Worm (Caenorhabditis elegans) whole organism, L1 larva: ENCODE data around the gene gbf-1.

Source experiments
- C16A3.4 ChIP-seq: fragments of 150-350 bp; optimal IDR thresholded peaks from 2 replicates; lab custom pipeline; 2014; ENCODE audit warnings: missing biosample characterization, missing genetic modification characterization
- F16B12.6 ChIP-seq: fragments of 150-350 bp; optimal IDR thresholded peaks from 2 replicates; lab custom pipeline; 2014; ENCODE audit warnings: missing biosample characterization, missing genetic modification characterization
- Y116A8C.19 ChIP-seq: sonication (generic microtip); optimal IDR thresholded peaks from 2 replicates; lab custom pipeline; 2016; ENCODE audit warnings: missing compliant biosample characterization, missing genetic modification characterization, borderline replicate concordance
- aly-2 ChIP-seq: fragments of 150-350 bp; optimal IDR thresholded peaks from 2 replicates; lab custom pipeline; 2014; ENCODE audit warnings: missing biosample characterization, missing genetic modification characterization
- ceh-8 ChIP-seq: fragments of 200-800 bp; sonication (Bioruptor generic); optimal IDR thresholded peaks from 2 replicates; lab custom pipeline; 2018; ENCODE audit warnings: mild to moderate bottlenecking, missing genetic modification characterization, moderate library complexity, missing compliant biosample characterization
- ceh-82 ChIP-seq, 3 experiments: fragments of 150-350 bp in 1 of 3; sonication (generic microtip) in 2 of 3; optimal IDR thresholded peaks; 2 replicates each; lab custom pipeline; 2014 to 2017; ENCODE audit warnings: missing biosample characterization in 3 of 3, missing genetic modification characterization in 3 of 3
- ceh-88 ChIP-seq: fragments of 200-800 bp; sonication (Bioruptor generic); IDR thresholded peaks from 2 replicates; pipeline ENCODE4 v1.3.6; 2022; ENCODE audit warnings: missing genetic modification characterization, missing compliant biosample characterization
- dpl-1 ChIP-seq, 3 experiments: fragments of 150-350 bp in 2 of 3; sonication (generic microtip) in 1 of 3; optimal IDR thresholded peaks; 2 replicates each; lab custom pipeline; 2014 to 2017; ENCODE audit warnings: missing biosample characterization in 3 of 3, missing genetic modification characterization in 3 of 3, missing genetic modification reagents in 3 of 3
- dsc-1 ChIP-seq: sonication (generic microtip); optimal IDR thresholded peaks from 2 replicates; lab custom pipeline; 2016; ENCODE audit warnings: mild to moderate bottlenecking, missing genetic modification characterization, missing compliant biosample characterization
- efl-1 ChIP-seq, 4 experiments: fragments of 150-350 bp; optimal IDR thresholded peaks in 3 of 4; peaks in 1 of 4; 1 replicate in 1 of 4; 2 replicates in 3 of 4; lab custom pipeline; 2014; ENCODE audit warnings: missing biosample characterization in 2 of 4, missing genetic modification characterization in 2 of 4, missing genetic modification reagents in 2 of 4
- elt-2 ChIP-seq: sonication (generic microtip); optimal IDR thresholded peaks from 2 replicates; lab custom pipeline; 2016; ENCODE audit warnings: missing genetic modification characterization, mild to moderate bottlenecking, inconsistent platforms, missing compliant biosample characterization, missing genetic modification reagents
- elt-3 ChIP-seq, 6 experiments: fragments of 150-350 bp in 1 of 6; sonication (generic microtip); optimal IDR thresholded peaks; 2 replicates each; lab custom pipeline; 2017 to 2018; ENCODE audit warnings: missing biosample characterization in 6 of 6, missing genetic modification characterization in 6 of 6, inconsistent platforms in 1 of 6
- fkh-10 ChIP-seq: sonication (generic microtip); optimal IDR thresholded peaks from 2 replicates; lab custom pipeline; 2017; ENCODE audit warnings: missing biosample characterization, missing genetic modification reagents, missing genetic modification characterization
- fkh-8 ChIP-seq: sonication (generic microtip); optimal IDR thresholded peaks from 2 replicates; lab custom pipeline; 2016; ENCODE audit warnings: mild to moderate bottlenecking, missing genetic modification characterization, missing compliant biosample characterization
- fos-1 ChIP-seq: fragments of 150-350 bp; optimal IDR thresholded peaks from 2 replicates; lab custom pipeline; 2014; ENCODE audit warnings: missing biosample characterization, missing genetic modification characterization
- irx-1 ChIP-seq: sonication (generic microtip); optimal IDR thresholded peaks from 2 replicates; lab custom pipeline; 2016; ENCODE audit warnings: missing genetic modification characterization, missing compliant biosample characterization
- isw-1 ChIP-seq: fragments of 200-800 bp; sonication (Bioruptor generic); IDR thresholded peaks from 2 replicates; pipeline ENCODE4 v1.3.6; 2022; ENCODE audit warnings: missing genetic modification characterization, missing compliant biosample characterization
- jun-1 ChIP-seq: fragments of 150-350 bp; optimal IDR thresholded peaks from 2 replicates; lab custom pipeline; 2014; ENCODE audit warnings: missing biosample characterization, missing genetic modification reagents, missing genetic modification characterization
- lin-14 ChIP-seq: fragments of 200-800 bp; sonication (Bioruptor generic); optimal IDR thresholded peaks from 2 replicates; lab custom pipeline; 2018; ENCODE audit warnings: mild to moderate bottlenecking, missing genetic modification characterization, moderate library complexity, missing compliant biosample characterization
- lin-35 ChIP-seq, 2 experiments: fragments of 150-350 bp; optimal IDR thresholded peaks; 2 replicates each; lab custom pipeline; 2014; ENCODE audit warnings: missing biosample characterization in 2 of 2, missing genetic modification characterization in 2 of 2, missing genetic modification reagents in 2 of 2
- lin-39 ChIP-seq: fragments of 150-350 bp; optimal IDR thresholded peaks from 2 replicates; lab custom pipeline; 2014; ENCODE audit warnings: missing biosample characterization, missing genetic modification reagents, missing genetic modification characterization
- lir-3 ChIP-seq: sonication (generic microtip); optimal IDR thresholded peaks from 2 replicates; lab custom pipeline; 2016; ENCODE audit warnings: mild to moderate bottlenecking, missing genetic modification characterization, moderate library complexity, missing compliant biosample characterization; ENCODE audit not compliant: poor library complexity
- lsy-2 ChIP-seq, 2 experiments: fragments of 150-350 bp; optimal IDR thresholded peaks; 2 replicates each; lab custom pipeline; 2014; ENCODE audit warnings: missing biosample characterization in 2 of 2, missing genetic modification characterization in 2 of 2
- mdl-1 ChIP-seq, 2 experiments: fragments of 150-350 bp; optimal IDR thresholded peaks; 2 replicates each; lab custom pipeline; 2014 to 2017; ENCODE audit warnings: missing biosample characterization in 2 of 2, missing genetic modification characterization in 2 of 2, inconsistent platforms in 1 of 2
- mef-2 ChIP-seq: fragments of 150-350 bp; optimal IDR thresholded peaks from 2 replicates; lab custom pipeline; 2014; ENCODE audit warnings: missing biosample characterization, missing genetic modification characterization
- mep-1 ChIP-seq: fragments of 150-350 bp; optimal IDR thresholded peaks from 2 replicates; lab custom pipeline; 2014; ENCODE audit warnings: missing biosample characterization, missing genetic modification characterization
- nhr-19 ChIP-seq: fragments of 200-800 bp; sonication (Bioruptor generic); conservative IDR thresholded peaks from 2 replicates; pipeline ENCODE4 v1.3.6; 2022; ENCODE audit warnings: missing genetic modification characterization, missing compliant biosample characterization
- nhr-20 ChIP-seq: sonication (generic microtip); optimal IDR thresholded peaks from 2 replicates; lab custom pipeline; 2016; ENCODE audit warnings: mild to moderate bottlenecking, missing genetic modification characterization, missing compliant biosample characterization
- nhr-237 ChIP-seq: fragments of 150-350 bp; optimal IDR thresholded peaks from 2 replicates; lab custom pipeline; 2014; ENCODE audit warnings: missing biosample characterization, missing genetic modification characterization
- nhr-47 ChIP-seq: sonication (generic microtip); optimal IDR thresholded peaks from 2 replicates; lab custom pipeline; 2016; ENCODE audit warnings: mild to moderate bottlenecking, missing genetic modification characterization, moderate library complexity, missing compliant biosample characterization
- nhr-71 ChIP-seq: sonication (generic microtip); optimal IDR thresholded peaks from 2 replicates; lab custom pipeline; 2016; ENCODE audit warnings: mild to moderate bottlenecking, missing genetic modification characterization, moderate library complexity, missing compliant biosample characterization
- nhr-76 ChIP-seq: sonication (generic microtip); optimal IDR thresholded peaks from 2 replicates; lab custom pipeline; 2017; ENCODE audit warnings: missing biosample characterization, missing genetic modification characterization
- nhr-84 ChIP-seq: sonication (generic microtip); optimal IDR thresholded peaks from 2 replicates; lab custom pipeline; 2017; ENCODE audit warnings: missing biosample characterization, missing genetic modification characterization
- nhr-85 ChIP-seq: sonication (generic microtip); peaks from one replicate; lab custom pipeline; 2016; ENCODE audit warnings: missing genetic modification characterization, inconsistent platforms, missing compliant biosample characterization
- nhr-90 ChIP-seq: sonication (generic microtip); optimal IDR thresholded peaks from 2 replicates; lab custom pipeline; 2016; ENCODE audit warnings: mild to moderate bottlenecking, missing genetic modification characterization, missing compliant biosample characterization; ENCODE audit not compliant: poor library complexity
- pax-3 ChIP-seq: fragments of 200-800 bp; sonication (Bioruptor generic); optimal IDR thresholded peaks from 2 replicates; lab custom pipeline; 2018; ENCODE audit warnings: mild to moderate bottlenecking, missing genetic modification characterization, moderate library complexity, missing compliant biosample characterization
- rnt-1 ChIP-seq: sonication (generic microtip); optimal IDR thresholded peaks from 2 replicates; lab custom pipeline; 2016; ENCODE audit warnings: mild to moderate bottlenecking, missing genetic modification characterization, moderate library complexity, missing compliant biosample characterization
- skn-1 ChIP-seq: fragments of 150-350 bp; optimal IDR thresholded peaks from 2 replicates; lab custom pipeline; 2014; ENCODE audit warnings: missing biosample characterization, missing genetic modification characterization
- snpc-4 ChIP-seq: fragments of 150-350 bp; optimal IDR thresholded peaks from 2 replicates; lab custom pipeline; 2014; ENCODE audit warnings: missing biosample characterization, missing genetic modification characterization
- snu-23 ChIP-seq: sonication (generic microtip); optimal IDR thresholded peaks from 2 replicates; lab custom pipeline; 2016; ENCODE audit warnings: missing genetic modification characterization, missing compliant biosample characterization
- swsn-7 ChIP-seq: sonication (generic microtip); optimal IDR thresholded peaks from 2 replicates; lab custom pipeline; 2016; ENCODE audit warnings: missing genetic modification characterization, missing compliant biosample characterization
- tbx-2 ChIP-seq: sonication (generic microtip); optimal IDR thresholded peaks from 2 replicates; lab custom pipeline; 2016; ENCODE audit warnings: missing genetic modification characterization, missing compliant biosample characterization
- tlp-1 ChIP-seq: fragments of 150-350 bp; optimal IDR thresholded peaks from 2 replicates; lab custom pipeline; 2014; ENCODE audit warnings: missing biosample characterization, missing genetic modification characterization
- unc-62 ChIP-seq: fragments of 150-350 bp; optimal IDR thresholded peaks from 2 replicates; lab custom pipeline; 2014; ENCODE audit warnings: missing biosample characterization, missing genetic modification reagents, missing genetic modification characterization
- unc-86 ChIP-seq: sonication (generic microtip); optimal IDR thresholded peaks from 2 replicates; lab custom pipeline; 2016; ENCODE audit warnings: missing genetic modification characterization, missing compliant biosample characterization
- unc-98 ChIP-seq: fragments of 200-800 bp; sonication (Bioruptor generic); IDR thresholded peaks from 2 replicates; pipeline ENCODE4 v1.3.6; 2022; ENCODE audit warnings: missing genetic modification characterization, missing compliant biosample characterization
- xbp-1 ChIP-seq: sonication (generic microtip); optimal IDR thresholded peaks from 2 replicates; lab custom pipeline; 2016; ENCODE audit warnings: missing genetic modification characterization, missing compliant biosample characterization
- zag-1 ChIP-seq: fragments of 150-350 bp; optimal IDR thresholded peaks from 2 replicates; lab custom pipeline; 2014; ENCODE audit warnings: missing biosample characterization, missing genetic modification characterization

Gene gbf-1

DNA sequence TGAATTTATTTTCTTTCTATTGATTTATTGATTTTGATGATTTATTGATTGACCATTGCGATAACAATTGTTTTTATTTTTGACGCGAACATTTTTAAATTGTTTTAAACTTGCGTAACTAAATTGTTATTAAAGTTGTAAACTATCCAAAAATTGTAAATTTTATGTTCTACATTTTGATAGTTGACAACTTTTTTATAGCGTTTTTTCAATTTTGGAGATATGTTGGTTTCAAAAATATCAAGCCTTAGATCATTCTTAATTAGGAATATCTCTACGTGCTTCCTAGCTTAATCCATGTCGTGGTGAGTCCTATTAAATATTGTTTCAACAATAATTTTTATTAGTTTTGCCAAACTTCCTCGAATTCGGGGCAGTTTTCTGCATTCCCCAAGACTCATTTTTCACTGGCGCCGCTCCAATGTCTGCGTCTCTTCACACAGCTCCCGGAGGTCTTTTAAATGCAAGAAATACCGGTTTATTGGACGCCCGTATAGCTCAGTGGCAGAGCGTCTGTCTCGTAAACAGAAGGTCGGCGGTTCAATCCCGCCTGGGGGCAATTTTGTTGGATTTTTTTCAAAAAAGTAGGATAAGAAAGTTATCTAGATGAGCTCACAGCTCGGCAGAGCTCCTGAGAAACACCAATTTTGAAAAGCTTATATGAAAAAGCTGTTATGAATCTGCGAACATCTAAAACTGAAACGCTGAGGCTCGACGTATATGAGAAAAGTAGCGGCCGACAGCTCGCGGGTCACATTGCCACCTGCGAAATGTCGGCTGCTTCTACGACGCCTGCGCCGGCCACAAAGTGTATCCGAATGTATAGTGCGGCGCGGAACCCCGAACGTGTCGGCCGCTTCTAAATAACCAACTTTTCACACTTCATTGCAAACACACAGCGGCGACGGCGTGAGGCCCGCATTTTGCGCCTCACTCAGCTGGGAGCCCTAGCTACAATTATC lies 19.1 kb upstream of the gbf-1 start, which contains the start of gene C24H11.2:
Gene C24H11.2 (minus strand): TSS at position 51 of the 962 bp plus-strand sequence.
- peak; percentile 50 to 56 (median 55) for TF ChIP-seq dpl-1 (GFP tag; optimal IDR thresholded peaks at IDR 0.05; lab: Kevin White, UChicago)
- TF ChIP-seq nhr-47 (tag; lab: Kevin White, UChicago): peak; percentile 70
- peak; percentile 62 for TF ChIP-seq xbp-1 (tag; lab: Kevin White, UChicago)
- peak; percentile 54 for TF ChIP-seq fkh-8 (tag; lab: Kevin White, UChicago)
- TF ChIP-seq lir-3: peak; percentile 39
- peak; percentile 52 to 76 for TF ChIP-seq lsy-2 (tag; optimal IDR thresholded peaks at IDR 0.05; lab: Kevin White, UChicago)
- TF ChIP-seq efl-1 (optimal IDR thresholded peaks at IDR 0.05; lab: Kevin White, UChicago): peak; percentile 46 to 64
- TF ChIP-seq efl-1 (GFP tag; optimal IDR thresholded peaks at IDR 0.05 in 1 of 2; lab: Kevin White, UChicago): peak; percentile 55 to 96
- TF ChIP-seq nhr-19: peak; percentile 63
- peak; percentile 74 for TF ChIP-seq mep-1 (tag; lab: Kevin White, UChicago)
- TF ChIP-seq nhr-71: peak; percentile 72
- TF ChIP-seq rnt-1 (tag; lab: Kevin White, UChicago): peak; percentile 82
- 0 out of 2 replicates have a peak, but pooled peaks have one; percentile 11 for TF ChIP-seq ceh-88 (GFP tag; lab: Robert Waterston, UW)
- TF ChIP-seq isw-1 (GFP tag; lab: Robert Waterston, UW): 0 out of 2 replicates have a peak, but pooled peaks have one; percentile 4
- peak; percentile 11 for TF ChIP-seq nhr-76 (tag; lab: Kevin White, UChicago)
- TF ChIP-seq irx-1 (tag; lab: Kevin White, UChicago): peak; percentile 62
- peak; percentile 62 for TF ChIP-seq fos-1 (tag; lab: Kevin White, UChicago)
- TF ChIP-seq tbx-2 (tag; lab: Kevin White, UChicago): peak; percentile 58
- TF ChIP-seq skn-1 (tag; lab: Kevin White, UChicago): peak; percentile 40
- peak; percentile 17 for TF ChIP-seq aly-2
- TF ChIP-seq C16A3.4 (tag; lab: Kevin White, UChicago): peak; percentile 56
- peak in 1 of 2 experiments; percentile 48 for TF ChIP-seq mdl-1 (tag; optimal IDR thresholded peaks at IDR 0.05; lab: Kevin White, UChicago)
- peak; percentile 60 for TF ChIP-seq swsn-7
- peak; percentile 56 for TF ChIP-seq lin-14 (GFP tag; lab: Kevin White, UChicago)
- TF ChIP-seq F16B12.6 (tag; lab: Kevin White, UChicago): peak; percentile 53
- TF ChIP-seq snu-23 (GFP tag; lab: Kevin White, UChicago): peak; percentile 73
- TF ChIP-seq ceh-8 (GFP tag; lab: Kevin White, UChicago): peak; percentile 14
- peak; percentile 53 for TF ChIP-seq nhr-20 (tag; lab: Kevin White, UChicago)
- peak; percentile 94 for TF ChIP-seq snpc-4 (tag; lab: Kevin White, UChicago)
- TF ChIP-seq lin-35 (GFP tag; optimal IDR thresholded peaks at IDR 0.05; lab: Kevin White, UChicago): peak; percentile 46 to 72
- peak in 1 of 6 experiments; percentile 29 for TF ChIP-seq elt-3 (tag; optimal IDR thresholded peaks at IDR 0.05; lab: Kevin White, UChicago)
- peak; percentile 41 to 47 (median 47) for TF ChIP-seq ceh-82 (tag; optimal IDR thresholded peaks at IDR 0.05; lab: Kevin White, UChicago)
- peak; percentile 63 for TF ChIP-seq dsc-1 (tag; lab: Kevin White, UChicago)
- peak; percentile 74 for TF ChIP-seq nhr-85 (tag; lab: Kevin White, UChicago)
- peak; percentile 57; the same call in 1 of the 2 replicates for TF ChIP-seq unc-98 (GFP tag; lab: Robert Waterston, UW)
- peak; percentile 57 for TF ChIP-seq nhr-90 (tag; lab: Kevin White, UChicago)
- TF ChIP-seq jun-1 (tag; lab: Kevin White, UChicago): peak; percentile 39
- TF ChIP-seq lin-39 (tag; lab: Kevin White, UChicago): peak; percentile 17
- TF ChIP-seq fkh-10 (GFP tag; lab: Kevin White, UChicago): peak; percentile 0

DNA sequence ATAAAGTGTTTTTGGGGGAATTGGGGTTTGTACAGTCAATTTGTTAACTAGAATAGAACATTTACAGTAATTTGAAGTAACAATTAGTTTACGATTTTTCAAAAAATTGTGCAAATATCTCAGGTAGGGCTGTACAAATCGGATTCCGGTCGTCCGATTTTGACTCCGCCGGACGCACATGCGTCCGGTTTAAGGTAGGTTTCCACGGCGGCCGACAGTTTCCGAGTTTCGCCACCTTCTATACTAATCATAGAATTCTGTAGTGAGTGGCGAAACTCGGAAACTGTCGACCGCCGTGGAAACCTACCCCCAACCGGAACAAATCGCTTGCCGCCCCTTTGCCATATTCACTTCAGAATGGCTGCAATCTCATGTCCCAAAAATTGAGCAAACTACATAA lies 16.0 kb upstream of the gbf-1 start:
- TF ChIP-seq fos-1 (tag; lab: Kevin White, UChicago): no peak
- no peak for TF ChIP-seq nhr-84
- TF ChIP-seq Y116A8C.19: no peak
- TF ChIP-seq elt-2: no peak
- TF ChIP-seq nhr-237 (tag; lab: Kevin White, UChicago): no peak
- TF ChIP-seq swsn-7: no peak
- no peak for TF ChIP-seq pax-3
- TF ChIP-seq xbp-1 (tag; lab: Kevin White, UChicago): no peak
- TF ChIP-seq unc-86 (tag; lab: Kevin White, UChicago): no peak
- TF ChIP-seq zag-1 (tag; lab: Kevin White, UChicago): no peak
- no peak for TF ChIP-seq nhr-47 (tag; lab: Kevin White, UChicago)
- TF ChIP-seq unc-62: no peak
- no peak for TF ChIP-seq tlp-1 (tag; lab: Kevin White, UChicago)
- TF ChIP-seq nhr-19: no peak
- no peak for TF ChIP-seq mef-2 (tag; lab: Kevin White, UChicago)
- no peak for TF ChIP-seq dpl-1 (GFP tag; optimal IDR thresholded peaks at IDR 0.05; lab: Kevin White, UChicago)
